Fruit fly (Drosophila melanogaster): Measurements from ENCODE around the gene Tpt.

The Tpt gene

DNA sequence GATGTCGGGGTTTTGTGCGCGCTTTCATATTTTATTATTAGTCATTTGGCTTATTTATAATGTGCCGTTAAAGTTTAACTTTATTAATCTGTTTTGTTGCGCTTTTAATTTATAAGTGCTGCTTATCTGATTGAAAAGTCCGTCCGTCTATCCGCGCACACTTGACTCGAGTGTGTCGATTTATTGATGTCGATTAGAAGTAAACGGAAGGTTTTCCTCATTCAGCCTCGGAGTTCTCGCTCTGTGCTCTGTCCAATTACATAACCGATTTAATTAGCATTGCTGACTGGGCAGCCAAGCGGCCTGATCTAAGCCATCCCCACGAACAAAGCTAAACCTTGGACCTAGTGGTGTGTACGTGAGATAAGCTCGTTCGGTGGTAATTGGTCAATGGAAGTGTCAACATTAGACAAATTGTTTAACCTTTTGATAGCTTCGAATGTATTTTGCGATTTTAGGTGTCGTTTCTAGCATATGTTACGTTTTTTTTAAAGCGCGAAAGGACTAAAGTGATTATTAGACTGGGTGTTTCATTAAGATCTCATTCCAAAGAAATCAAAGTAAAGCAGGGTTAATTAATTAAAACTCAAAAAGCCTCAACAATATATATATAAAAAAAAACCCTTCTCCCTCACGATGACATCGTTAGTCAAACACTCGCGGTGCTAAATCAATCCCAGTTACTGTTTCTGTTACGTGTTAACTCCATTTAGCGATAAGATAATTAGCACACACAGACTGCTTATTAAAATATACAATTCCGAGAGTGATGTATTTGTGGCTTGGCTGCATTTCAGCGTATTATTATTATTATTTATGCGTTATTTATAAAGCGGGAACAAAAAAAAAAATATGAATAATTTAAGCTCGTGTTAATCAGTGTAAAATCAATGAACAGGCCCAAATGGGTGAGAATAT lies 48.6 kb upstream of the Tpt start (continued):
- TF ChIP-seq mirr (GFP tag; optimal IDR thresholded peaks at IDR 0.05) (peak; percentile 71), knrl (GFP tag; IDR thresholded peaks at IDR 0.05; ENCODE audit: partially characterized antibody) (no peak), kah (GFP tag; optimal IDR thresholded peaks at IDR 0.05) (no peak), CG1602 (GFP tag; optimal IDR thresholded peaks at IDR 0.05) (no peak), row (GFP tag; IDR thresholded peaks at IDR 0.05) (0 out of 3 replicates have a peak, but pooled peaks have one; percentile 11), ro (GFP tag; IDR thresholded peaks at IDR 0.05) (no peak), CG11247 (GFP tag; IDR thresholded peaks at IDR 0.05) (no peak), CG33557 (GFP tag; optimal IDR thresholded peaks at IDR 0.05) (no peak), Dad (GFP tag; optimal IDR thresholded peaks at IDR 0.05) (no peak), ATbp (GFP tag; optimal IDR thresholded peaks at IDR 0.05) (no peak), fru (optimal IDR thresholded peaks at IDR 0.05) (no peak), CG18476 (GFP tag; optimal IDR thresholded peaks at IDR 0.05) (peak; percentile 8), Scr (GFP tag; IDR thresholded peaks at IDR 0.05; ENCODE audit: partially characterized antibody) (peak; percentile 20; the same call in 1 of the 2 replicates), CG2129 (GFP tag; IDR thresholded peaks at IDR 0.05; ENCODE audit: partially characterized antibody) (no peak), Xrp1 (GFP tag; IDR thresholded peaks at IDR 0.05) (no peak), CG2712 (tag; optimal IDR thresholded peaks at IDR 0.05) (no peak), GATAe (GFP tag; conservative IDR thresholded peaks at IDR 0.05) (no peak)

DNA sequence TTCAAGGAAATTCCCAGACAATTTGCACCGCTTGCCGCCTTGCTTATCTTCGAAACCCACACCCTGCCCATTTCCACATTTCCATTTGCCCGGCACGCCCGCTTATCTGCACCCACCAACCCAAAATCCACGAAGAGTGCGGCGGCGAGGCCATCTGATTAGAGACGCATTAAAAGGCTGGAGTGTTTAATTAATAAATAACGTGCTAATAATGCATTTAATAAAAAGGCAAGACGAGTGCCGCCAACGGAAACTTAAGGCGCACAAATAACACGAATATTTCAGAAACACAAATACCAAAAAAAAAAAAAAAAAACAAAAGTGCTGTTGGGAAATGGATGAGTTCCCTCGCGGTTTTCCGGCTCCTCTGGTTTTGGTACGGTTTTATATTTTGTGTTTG lies 47.9 kb upstream of the Tpt start:
- TF ChIP-seq chinmo (GFP tag; IDR thresholded peaks at IDR 0.05; ENCODE audit: partially characterized antibody): peak; percentile 65; the same call in 2 of the 4 replicates
- no peak for TF ChIP-seq CG12155 (GFP tag; optimal IDR thresholded peaks at IDR 0.05)
- TF ChIP-seq run (tag; optimal IDR thresholded peaks at IDR 0.05): peak; percentile 5
- peak; percentile 51 for TF ChIP-seq grn (GFP tag; optimal IDR thresholded peaks at IDR 0.05)
- TF ChIP-seq CG16863 (GFP tag; optimal IDR thresholded peaks at IDR 0.05): no peak
- peak; percentile 68 for TF ChIP-seq sd (tag; optimal IDR thresholded peaks at IDR 0.05)
- TF ChIP-seq Rfx (GFP tag; IDR thresholded peaks at IDR 0.05): 0 out of 2 replicates have a peak, but pooled peaks have one; percentile 11
- TF ChIP-seq slbo (GFP tag; IDR thresholded peaks at IDR 0.05): 0 out of 2 replicates have a peak, but pooled peaks have one; percentile 23
- peak; percentile 45 for TF ChIP-seq CG15479 (GFP tag; optimal IDR thresholded peaks at IDR 0.05)
- TF ChIP-seq eve (GFP tag; optimal IDR thresholded peaks at IDR 0.05): no peak
- TF ChIP-seq exex (tag; optimal IDR thresholded peaks at IDR 0.05): peak; percentile 89
- 0 out of 2 replicates have a peak, but pooled peaks have one; percentile 18 for TF ChIP-seq GATAe (GFP tag; conservative IDR thresholded peaks at IDR 0.05)
- no peak for TF ChIP-seq CG13775 (GFP tag; optimal IDR thresholded peaks at IDR 0.05)
- no peak for TF ChIP-seq Fer3 (tag; optimal IDR thresholded peaks at IDR 0.05)
- peak; percentile 23 for TF ChIP-seq zen (tag; optimal IDR thresholded peaks at IDR 0.05)
- TF ChIP-seq Atf6 (GFP tag; IDR thresholded peaks at IDR 0.05): peak; percentile 18; the same call in 1 of the 2 replicates
- TF ChIP-seq E2f1 (GFP tag; IDR thresholded peaks at IDR 0.05): no peak
- no peak for TF ChIP-seq row (GFP tag; IDR thresholded peaks at IDR 0.05)
- no peak for TF ChIP-seq Sox102F (GFP tag; optimal IDR thresholded peaks at IDR 0.05)
- no peak for TF ChIP-seq hkb (optimal IDR thresholded peaks at IDR 0.05)
- no peak for TF ChIP-seq hkb (GFP tag; IDR thresholded peaks at IDR 0.05)
- no peak for TF ChIP-seq Lim3 (GFP tag; IDR thresholded peaks at IDR 0.05)
- no peak for TF ChIP-seq pho (GFP tag; optimal IDR thresholded peaks at IDR 0.05)
- peak; percentile 23; the same call in 1 of the 2 replicates for TF ChIP-seq E2f2 (GFP tag; IDR thresholded peaks at IDR 0.05)

Measured in whole organism, embryonic.